Fruit fly (Drosophila melanogaster) whole organism, embryonic: ENCODE measurements around the gene CG7182.

Experiments
- C15 ChIP-seq: fragments of 200-800 bp; sonication (Bioruptor generic); IDR thresholded peaks from 3 replicates; pipeline ENCODE4 v1.3.6; 2022; ENCODE audit warnings: missing biosample characterization, missing genetic modification characterization
- CG10565 ChIP-seq: fragments of 200-800 bp; sonication (Bioruptor generic); optimal IDR thresholded peaks from 3 replicates; lab custom pipeline; 2016; ENCODE audit warnings: missing biosample characterization, mild to moderate bottlenecking, missing genetic modification characterization
- CG10979 ChIP-seq: fragments of 200-800 bp; sonication (Bioruptor generic); optimal IDR thresholded peaks from 2 replicates; lab custom pipeline; 2018; ENCODE audit warnings: missing biosample characterization, mild to moderate bottlenecking, missing genetic modification characterization, moderate library complexity
- CG11504 ChIP-seq: fragments of 200-800 bp; sonication (Bioruptor generic); optimal IDR thresholded peaks from 3 replicates; lab custom pipeline; 2019; ENCODE audit warnings: missing biosample characterization, mild to moderate bottlenecking, missing genetic modification characterization, moderate library complexity
- CG12155 ChIP-seq: fragments of 200-800 bp; sonication (Bioruptor generic); optimal IDR thresholded peaks from 3 replicates; lab custom pipeline; 2016; ENCODE audit warnings: missing biosample characterization, missing genetic modification characterization
- CG12391 ChIP-seq: fragments of 200-800 bp; sonication (Bioruptor generic); optimal IDR thresholded peaks from 3 replicates; lab custom pipeline; 2018; ENCODE audit warnings: missing biosample characterization, mild to moderate bottlenecking, missing genetic modification characterization, moderate library complexity
- CG12659 ChIP-seq: fragments of 200-800 bp; sonication (Bioruptor generic); optimal IDR thresholded peaks from 3 replicates; lab custom pipeline; 2017; ENCODE audit warnings: mild to moderate bottlenecking, missing biosample characterization, missing genetic modification reagents, missing genetic modification characterization
- CG13296 ChIP-seq: fragments of 200-800 bp; sonication (Bioruptor generic); optimal IDR thresholded peaks from 3 replicates; lab custom pipeline; 2018; ENCODE audit warnings: missing biosample characterization, mild to moderate bottlenecking, missing genetic modification characterization
- CG17328 ChIP-seq: fragments of 200-800 bp; sonication (Bioruptor generic); IDR thresholded peaks from 2 replicates; pipeline ENCODE4 v1.3.6; 2022; ENCODE audit warnings: missing biosample characterization, missing genetic modification characterization
- CG18619 ChIP-seq: fragments of 200-800 bp; sonication (Bioruptor generic); optimal IDR thresholded peaks from 3 replicates; lab custom pipeline; 2017; ENCODE audit warnings: missing biosample characterization, mild to moderate bottlenecking, missing genetic modification characterization
- CG2116 ChIP-seq: fragments of 200-800 bp; sonication (Bioruptor generic); optimal IDR thresholded peaks from 3 replicates; lab custom pipeline; 2018; ENCODE audit warnings: missing biosample characterization, mild to moderate bottlenecking, missing genetic modification characterization
- CG2712 ChIP-seq: fragments of 200-800 bp; optimal IDR thresholded peaks from 3 replicates; lab custom pipeline; 2019; ENCODE audit warnings: missing biosample characterization, mild to moderate bottlenecking, missing genetic modification characterization, moderate library complexity
- CG2889 ChIP-seq: fragments of 200-800 bp; sonication (Bioruptor generic); IDR thresholded peaks from 3 replicates; pipeline ENCODE4 v1.3.6; 2022; ENCODE audit warnings: missing biosample characterization, missing genetic modification characterization
- CG30431 ChIP-seq: fragments of 200-800 bp; sonication (Bioruptor generic); optimal IDR thresholded peaks from 2 replicates; lab custom pipeline; 2017; ENCODE audit warnings: missing biosample characterization, missing genetic modification characterization
- CG31441 ChIP-seq: fragments of 200-800 bp; sonication (Bioruptor generic); IDR thresholded peaks from 2 replicates; pipeline ENCODE4 v1.3.6; 2022; ENCODE audit warnings: missing biosample characterization, missing genetic modification characterization
- CG8359 ChIP-seq: fragments of 200-800 bp; sonication (Bioruptor generic); optimal IDR thresholded peaks from 2 replicates; lab custom pipeline; 2017; ENCODE audit warnings: missing biosample characterization, mild to moderate bottlenecking, missing genetic modification characterization, borderline replicate concordance
- CG9215 ChIP-seq: fragments of 200-800 bp; sonication (Bioruptor generic); IDR thresholded peaks from 2 replicates; pipeline ENCODE4 v1.3.6; 2022; ENCODE audit warnings: missing biosample characterization, missing genetic modification characterization
- CG9727 ChIP-seq: fragments of 200-800 bp; sonication (Bioruptor generic); optimal IDR thresholded peaks from 3 replicates; lab custom pipeline; 2017; ENCODE audit warnings: missing biosample characterization, mild to moderate bottlenecking, missing genetic modification characterization
- CG9797 ChIP-seq: fragments of 200-800 bp; sonication (Bioruptor generic); optimal IDR thresholded peaks from 3 replicates; lab custom pipeline; 2018; ENCODE audit warnings: missing biosample characterization, mild to moderate bottlenecking, missing genetic modification characterization
- D ChIP-seq, 2 experiments: fragments of 200-800 bp in 1 of 2; fragments of >200 bp in 1 of 2; sonication (Bioruptor generic) in 1 of 2; optimal IDR thresholded peaks; 2 replicates in 1 of 2; 3 replicates in 1 of 2; lab custom pipeline; 2017; ENCODE audit warnings: mild to moderate bottlenecking in 1 of 2, missing biosample characterization in 1 of 2, missing genetic modification characterization in 1 of 2, missing genetic modification reagents in 1 of 2
- Dbx ChIP-seq: fragments of 200-800 bp; sonication (Bioruptor generic); IDR thresholded peaks from 3 replicates; pipeline ENCODE4 v1.3.6; 2022; ENCODE audit warnings: missing biosample characterization, missing genetic modification characterization
- E2f2 ChIP-seq: fragments of 200-800 bp; sonication (Bioruptor generic); IDR thresholded peaks from 2 replicates; pipeline ENCODE4 v1.3.6; 2022; ENCODE audit warnings: missing biosample characterization, missing genetic modification characterization
- Elba2 ChIP-seq: fragments of 200-800 bp; sonication (Bioruptor generic); optimal IDR thresholded peaks from 3 replicates; lab custom pipeline; 2016; ENCODE audit warnings: missing biosample characterization, missing genetic modification characterization
- Ets97D ChIP-seq: fragments of 200-800 bp; sonication (Bioruptor generic); optimal IDR thresholded peaks from 3 replicates; lab custom pipeline; 2016; ENCODE audit warnings: missing biosample characterization, missing genetic modification characterization
- HLH54F ChIP-seq: fragments of 200-800 bp; sonication (Bioruptor generic); optimal IDR thresholded peaks from 3 replicates; lab custom pipeline; 2016; ENCODE audit warnings: missing biosample characterization, missing genetic modification characterization
- Hmr ChIP-seq: fragments of 200-800 bp; sonication (Bioruptor generic); optimal IDR thresholded peaks from 3 replicates; lab custom pipeline; 2017; ENCODE audit warnings: mild to moderate bottlenecking, missing biosample characterization, missing genetic modification reagents, missing genetic modification characterization
- Hmx ChIP-seq: fragments of 200-800 bp; sonication (Bioruptor generic); optimal IDR thresholded peaks from 2 replicates; lab custom pipeline; 2016; ENCODE audit warnings: missing biosample characterization, missing genetic modification characterization
- Lhr ChIP-seq: fragments of 200-800 bp; sonication (Bioruptor generic); optimal IDR thresholded peaks from 3 replicates; lab custom pipeline; 2017; ENCODE audit warnings: mild to moderate bottlenecking, missing biosample characterization, missing genetic modification reagents, missing genetic modification characterization
- Mrtf ChIP-seq: fragments of 200-800 bp; sonication (Bioruptor generic); IDR thresholded peaks from 3 replicates; pipeline ENCODE4 v1.3.6; 2022; ENCODE audit warnings: missing biosample characterization, missing genetic modification characterization
- NFAT ChIP-seq: fragments of 200-800 bp; sonication (Bioruptor generic); IDR thresholded peaks from 2 replicates; pipeline ENCODE4 v1.3.6; 2022; ENCODE audit warnings: missing biosample characterization, missing genetic modification characterization
- Oli ChIP-seq: fragments of 200-800 bp; sonication (Bioruptor generic); optimal IDR thresholded peaks from 2 replicates; lab custom pipeline; 2018; ENCODE audit warnings: missing biosample characterization, mild to moderate bottlenecking, missing genetic modification characterization, moderate library complexity
- bbx ChIP-seq: fragments of 200-800 bp; sonication (Bioruptor generic); IDR thresholded peaks from 2 replicates; pipeline ENCODE4 v1.3.6; 2022; ENCODE audit warnings: missing biosample characterization, missing genetic modification characterization; ENCODE audit not compliant: partially characterized antibody
- croc ChIP-seq: fragments of 200-800 bp; sonication (Bioruptor generic); conservative IDR thresholded peaks from 3 replicates; pipeline ENCODE4 v1.3.6; 2022; ENCODE audit warnings: missing biosample characterization, missing genetic modification characterization
- ewg ChIP-seq: fragments of 200-800 bp; sonication (Bioruptor generic); optimal IDR thresholded peaks from 3 replicates; lab custom pipeline; 2017; ENCODE audit warnings: mild to moderate bottlenecking, missing biosample characterization, missing genetic modification reagents, missing genetic modification characterization
- fd96Cb ChIP-seq: fragments of 200-800 bp; sonication (Bioruptor generic); optimal IDR thresholded peaks from 2 replicates; lab custom pipeline; 2018; ENCODE audit warnings: missing biosample characterization, mild to moderate bottlenecking, missing genetic modification characterization, moderate library complexity
- fru ChIP-seq: fragments of >200 bp; optimal IDR thresholded peaks from 2 replicates; lab custom pipeline; 2017
- gce ChIP-seq: fragments of 200-800 bp; sonication (Bioruptor generic); IDR thresholded peaks from 3 replicates; pipeline ENCODE4 v1.3.6; 2022; ENCODE audit warnings: missing biosample characterization, missing genetic modification characterization
- gem ChIP-seq: fragments of 200-800 bp; sonication (Bioruptor generic); optimal IDR thresholded peaks from 2 replicates; lab custom pipeline; 2019; ENCODE audit warnings: missing biosample characterization, mild to moderate bottlenecking, missing genetic modification characterization, moderate library complexity
- gsb ChIP-seq: fragments of 200-800 bp; sonication (Bioruptor generic); IDR thresholded peaks from 2 replicates; pipeline ENCODE4 v1.3.6; 2022; ENCODE audit warnings: missing biosample characterization, missing genetic modification characterization
- lov ChIP-seq, 2 experiments: fragments of 200-800 bp in 1 of 2; fragments of >200 bp in 1 of 2; sonication (Bioruptor generic) in 1 of 2; IDR thresholded peaks in 1 of 2; optimal IDR thresholded peaks in 1 of 2; 2 replicates in 1 of 2; 3 replicates in 1 of 2; pipeline versions ENCODE4 v1.3.6 to Lab custom; 2017 to 2022; ENCODE audit warnings: missing biosample characterization in 1 of 2, missing genetic modification characterization in 1 of 2
- luna ChIP-seq: fragments of 200-800 bp; sonication (Bioruptor generic); optimal IDR thresholded peaks from 2 replicates; lab custom pipeline; 2016; ENCODE audit warnings: missing biosample characterization, missing genetic modification characterization
- maf-S ChIP-seq: fragments of 200-800 bp; sonication (Bioruptor generic); optimal IDR thresholded peaks from 2 replicates; lab custom pipeline; 2016; ENCODE audit warnings: missing biosample characterization, missing genetic modification characterization
- mirr ChIP-seq: fragments of 200-800 bp; sonication (Bioruptor generic); optimal IDR thresholded peaks from 3 replicates; lab custom pipeline; 2018; ENCODE audit warnings: missing biosample characterization, mild to moderate bottlenecking, missing genetic modification characterization
- pnt ChIP-seq: fragments of 200-800 bp; sonication (Bioruptor generic); optimal IDR thresholded peaks from 3 replicates; lab custom pipeline; 2016; ENCODE audit warnings: missing biosample characterization, missing genetic modification characterization
- row ChIP-seq: fragments of 200-800 bp; sonication (Bioruptor generic); IDR thresholded peaks from 3 replicates; pipeline ENCODE4 v1.3.6; 2022; ENCODE audit warnings: missing biosample characterization, missing genetic modification characterization
- sens ChIP-seq: fragments of 200-800 bp; sonication (Bioruptor generic); peaks from one replicate; lab custom pipeline; 2016; ENCODE audit warnings: missing biosample characterization, missing genetic modification characterization
- sim ChIP-seq: fragments of 200-800 bp; sonication (Bioruptor generic); IDR thresholded peaks from 2 replicates; pipeline ENCODE4 v1.3.6; 2022; ENCODE audit warnings: missing biosample characterization, missing genetic modification characterization
- sob ChIP-seq: fragments of 200-800 bp; sonication (Bioruptor generic); IDR thresholded peaks from 2 replicates; pipeline ENCODE4 v1.3.6; 2022; ENCODE audit warnings: missing biosample characterization, missing genetic modification characterization
- stwl ChIP-seq: fragments of 200-800 bp; sonication (Bioruptor generic); optimal IDR thresholded peaks from 3 replicates; lab custom pipeline; 2018; ENCODE audit warnings: missing biosample characterization, mild to moderate bottlenecking, missing genetic modification characterization, moderate library complexity
- tap ChIP-seq: fragments of 200-800 bp; optimal IDR thresholded peaks from 3 replicates; lab custom pipeline; 2019; ENCODE audit warnings: missing biosample characterization, mild to moderate bottlenecking, missing genetic modification characterization, moderate library complexity
- tio ChIP-seq: fragments of 200-800 bp; sonication (Bioruptor generic); optimal IDR thresholded peaks from 2 replicates; lab custom pipeline; 2017; ENCODE audit warnings: missing biosample characterization, missing genetic modification characterization, inconsistent platforms

Gene CG7182

DNA sequence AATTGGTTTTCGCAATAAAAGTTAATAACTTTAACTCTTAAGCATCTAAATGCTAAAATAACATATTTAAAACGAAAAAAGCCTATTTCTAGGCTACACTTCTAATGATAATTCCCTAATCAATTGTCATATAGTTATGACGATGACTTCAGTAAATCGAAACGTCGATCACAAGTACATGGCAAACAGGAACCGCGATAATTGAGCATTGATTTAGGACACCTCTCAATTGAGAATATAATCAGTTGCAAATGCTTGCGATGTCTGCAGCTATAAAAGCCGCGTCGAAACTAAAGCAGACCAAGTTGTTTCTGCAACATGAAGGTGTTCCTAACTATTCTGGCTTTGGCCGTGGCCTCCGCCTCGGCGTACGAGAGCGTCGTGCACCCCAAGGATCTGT lies 45.1 kb upstream of the CG7182 start, which contains the start of gene Jon66Ci:
TSS of gene Jon66Ci (plus strand) at position 301 of the 400 bp plus-strand sequence.
- no peak for TF ChIP-seq CG30431
- no peak for TF ChIP-seq Mrtf (GFP tag; lab: Robert Waterston, UW)
- TF ChIP-seq CG12155, result no peak
- TF ChIP-seq NFAT, result no peak
- no peak for TF ChIP-seq luna
- no peak for TF ChIP-seq CG18619 (GFP tag; lab: Kevin White, UChicago)
- no peak for TF ChIP-seq gsb (GFP tag; lab: Robert Waterston, UW)
- TF ChIP-seq gce, result no peak
- no peak for TF ChIP-seq lov (optimal IDR thresholded peaks at IDR 0.05; lab: Kevin White, UChicago)
- no peak for TF ChIP-seq lov (GFP tag; IDR thresholded peaks at IDR 0.05; lab: Robert Waterston, UW)
- no peak for TF ChIP-seq CG9727 (GFP tag; lab: Kevin White, UChicago)
- TF ChIP-seq E2f2 (GFP tag; lab: Robert Waterston, UW), result no peak
- TF ChIP-seq maf-S (GFP tag; lab: Kevin White, UChicago), result no peak
- no peak for TF ChIP-seq sens (GFP tag; lab: Kevin White, UChicago)
- TF ChIP-seq ewg (GFP tag; lab: Kevin White, UChicago), result no peak
- no peak for TF ChIP-seq Elba2
- no peak for TF ChIP-seq CG10565 (GFP tag; lab: Kevin White, UChicago)
- TF ChIP-seq CG12391 (tag; lab: Kevin White, UChicago), result no peak
- TF ChIP-seq mirr, result no peak
- TF ChIP-seq Hmr (GFP tag; lab: Kevin White, UChicago), result no peak

dm6 chr3L:8385055-8385454 lies 38.9 kb upstream of the CG7182 start:
- TF ChIP-seq C15 (no peak), tap (tag; lab: Kevin White, UChicago) (no peak), CG11504 (tag; lab: Kevin White, UChicago) (peak; percentile 58), CG10979 (peak; percentile 56), Lhr (GFP tag; lab: Kevin White, UChicago) (peak; percentile 4), row (GFP tag; lab: Robert Waterston, UW) (no peak), CG12391 (tag; lab: Kevin White, UChicago) (peak; percentile 7), sob (GFP tag; lab: Robert Waterston, UW) (no peak), Oli (peak; percentile 25), CG17328 (peak; percentile 29; the same call in 1 of the 2 replicates), fd96Cb (tag; lab: Kevin White, UChicago) (peak; percentile 25), bbx (GFP tag; lab: Robert Waterston, UW) (no peak), CG12659 (GFP tag; lab: Kevin White, UChicago) (no peak), fru (lab: Kevin White, UChicago) (no peak), CG13296 (no peak), CG9215 (GFP tag; lab: Robert Waterston, UW) (no peak), gem (tag; lab: Kevin White, UChicago) (peak; percentile 49), tio (peak; percentile 10), Ets97D (GFP tag; lab: Kevin White, UChicago) (no peak), CG8359 (GFP tag; lab: Kevin White, UChicago) (no peak), gsb (GFP tag; lab: Robert Waterston, UW) (no peak), HLH54F (no peak), stwl (tag; lab: Kevin White, UChicago) (peak; percentile 74), Hmx (no peak), D (optimal IDR thresholded peaks at IDR 0.05; lab: Kevin White, UChicago) (no peak), D (GFP tag; optimal IDR thresholded peaks at IDR 0.05; lab: Kevin White, UChicago) (peak; percentile 24), CG2116 (GFP tag; lab: Kevin White, UChicago) (no peak), CG2889 (no peak), sim (GFP tag; lab: Robert Waterston, UW) (no peak), croc (no peak), Dbx (no peak), CG31441 (peak; percentile 29; the same call in 1 of the 2 replicates), CG2712 (tag; lab: Kevin White, UChicago) (peak; percentile 26), pnt (GFP tag; lab: Kevin White, UChicago) (no peak), CG9797 (GFP tag; lab: Kevin White, UChicago) (no peak)
